Fruit fly (Drosophila melanogaster) whole organism, adult: ENCODE measurements around the gene mRpL32.

Source experiments
- CG11617 ChIP-seq: fragments of 200-800 bp; sonication (Bioruptor generic); optimal IDR thresholded peaks from 2 replicates; lab custom pipeline; 2017; ENCODE audit warnings: mild to moderate bottlenecking, missing biosample characterization, missing genetic modification reagents, missing genetic modification characterization
- CG12768 ChIP-seq: fragments of 200-800 bp; sonication (Bioruptor generic); optimal IDR thresholded peaks from 2 replicates; lab custom pipeline; 2017; ENCODE audit warnings: missing biosample characterization, missing genetic modification characterization, mild to moderate bottlenecking, moderate library complexity, missing genetic modification reagents
- CG14711 ChIP-seq: fragments of 200-800 bp; sonication (Bioruptor generic); optimal IDR thresholded peaks from 2 replicates; lab custom pipeline; 2018; ENCODE audit warnings: missing biosample characterization, mild to moderate bottlenecking, missing genetic modification characterization, moderate library complexity
- CG1620 ChIP-seq: fragments of 200-800 bp; sonication (Bioruptor generic); optimal IDR thresholded peaks from 2 replicates; lab custom pipeline; 2016; ENCODE audit warnings: missing biosample characterization, missing genetic modification characterization
- CG33017 ChIP-seq: fragments of 200-800 bp; sonication (Bioruptor generic); optimal IDR thresholded peaks from 2 replicates; lab custom pipeline; 2018; ENCODE audit warnings: missing biosample characterization, mild to moderate bottlenecking, missing genetic modification characterization, moderate library complexity
- CG5204 ChIP-seq: fragments of 200-800 bp; sonication (Bioruptor generic); optimal IDR thresholded peaks from 2 replicates; lab custom pipeline; 2016; ENCODE audit warnings: missing biosample characterization, missing genetic modification characterization
- CG7045 ChIP-seq: fragments of 200-800 bp; sonication (Bioruptor generic); optimal IDR thresholded peaks from 2 replicates; lab custom pipeline; 2017; ENCODE audit warnings: missing biosample characterization, mild to moderate bottlenecking, missing genetic modification characterization
- CG7101 ChIP-seq: fragments of 200-800 bp; sonication (Bioruptor generic); optimal IDR thresholded peaks from 2 replicates; lab custom pipeline; 2018; ENCODE audit warnings: missing biosample characterization, mild to moderate bottlenecking, missing genetic modification characterization, moderate library complexity
- Clk ChIP-seq: fragments of 200-800 bp; sonication (Bioruptor generic); optimal IDR thresholded peaks from 2 replicates; lab custom pipeline; 2017; ENCODE audit warnings: missing biosample characterization, missing genetic modification characterization
- Crg-1 ChIP-seq: fragments of 200-800 bp; sonication (Bioruptor generic); optimal IDR thresholded peaks from 2 replicates; lab custom pipeline; 2016; ENCODE audit warnings: missing biosample characterization, missing genetic modification characterization
- Hr96 ChIP-seq: fragments of 200-800 bp; sonication (Bioruptor generic); optimal IDR thresholded peaks from 2 replicates; lab custom pipeline; 2016; ENCODE audit warnings: missing biosample characterization, missing genetic modification characterization
- Mnt ChIP-seq: fragments of 200-800 bp; sonication (Bioruptor generic); optimal IDR thresholded peaks from 2 replicates; lab custom pipeline; 2016; ENCODE audit warnings: missing biosample characterization, mild to moderate bottlenecking, missing genetic modification characterization
- bab1 ChIP-seq: fragments of 200-800 bp; sonication (Bioruptor generic); optimal IDR thresholded peaks from 3 replicates; lab custom pipeline; 2019; ENCODE audit warnings: missing biosample characterization, mild to moderate bottlenecking, missing genetic modification characterization, moderate library complexity
- cic ChIP-seq: fragments of 200-800 bp; sonication (Bioruptor generic); optimal IDR thresholded peaks from 2 replicates; lab custom pipeline; 2017; ENCODE audit warnings: missing biosample characterization, mild to moderate bottlenecking, missing genetic modification characterization, moderate library complexity
- cnc ChIP-seq, 2 experiments: fragments of >200 bp; optimal IDR thresholded peaks; 2 replicates each; lab custom pipeline; 2017
- kay ChIP-seq: fragments of 200-800 bp; sonication (Bioruptor generic); peaks from one replicate; lab custom pipeline; 2016; ENCODE audit warnings: missing biosample characterization, missing genetic modification characterization, borderline replicate concordance
- ovo ChIP-seq: fragments of 200-800 bp; sonication (Bioruptor generic); optimal IDR thresholded peaks from 2 replicates; lab custom pipeline; 2016; ENCODE audit warnings: missing biosample characterization, missing genetic modification characterization
- pad ChIP-seq: fragments of 200-800 bp; sonication (Bioruptor generic); optimal IDR thresholded peaks from 3 replicates; lab custom pipeline; 2017; ENCODE audit warnings: missing biosample characterization, missing genetic modification characterization, mild to moderate bottlenecking, moderate library complexity, missing genetic modification reagents
- tj ChIP-seq: fragments of 200-800 bp; sonication (Bioruptor generic); optimal IDR thresholded peaks from 3 replicates; lab custom pipeline; 2017; ENCODE audit warnings: missing biosample characterization, mild to moderate bottlenecking, missing genetic modification characterization, moderate library complexity
- toe ChIP-seq: fragments of 200-800 bp; sonication (Bioruptor generic); optimal IDR thresholded peaks from 2 replicates; lab custom pipeline; 2016; ENCODE audit warnings: missing biosample characterization, missing genetic modification characterization

The mRpL32 gene

dm6 chr3R:31222890-31223569, 29.6 kb upstream of the mRpL32 start:
- TF ChIP-seq CG7045 (GFP tag; lab: Kevin White, UChicago) (no peak), pad (no peak)

- TF ChIP-seq cic (peak; percentile 72), Crg-1 (GFP tag; lab: Kevin White, UChicago) (no peak)
Measured at dm6 chr3R:31223971-31224860, 28.5 kb upstream of the mRpL32 start.

dm6 chr3R:31225043-31225681, 27.5 kb upstream of the mRpL32 start:
- TF ChIP-seq pad, result peak; percentile 2
- no peak for TF ChIP-seq CG5204 (GFP tag; lab: Kevin White, UChicago)
- peak; percentile 12 for TF ChIP-seq tj (GFP tag; lab: Kevin White, UChicago)
- TF ChIP-seq CG1620 (GFP tag; lab: Kevin White, UChicago), result no peak
- no peak for TF ChIP-seq toe (GFP tag; lab: Kevin White, UChicago)
- TF ChIP-seq bab1 (GFP tag; lab: Kevin White, UChicago), result no peak
- peak; percentile 64 for TF ChIP-seq CG11617 (GFP tag; lab: Kevin White, UChicago)
- no peak for TF ChIP-seq ovo (GFP tag; lab: Kevin White, UChicago)
- TF ChIP-seq cic, result no peak
- no peak for TF ChIP-seq cnc (optimal IDR thresholded peaks at IDR 0.05; lab: Kevin White, UChicago)
- peak; percentile 1 for TF ChIP-seq CG12768
- TF ChIP-seq Crg-1 (GFP tag; lab: Kevin White, UChicago), result peak; percentile 5
- no peak for TF ChIP-seq CG7045 (GFP tag; lab: Kevin White, UChicago)
- peak; percentile 8 for TF ChIP-seq Hr96
- TF ChIP-seq CG33017 (tag; lab: Kevin White, UChicago), result peak; percentile 53
- no peak for TF ChIP-seq kay (GFP tag; lab: Kevin White, UChicago)
- TF ChIP-seq CG7101, result peak; percentile 70
- no peak for TF ChIP-seq Clk (GFP tag; lab: Kevin White, UChicago)
- TF ChIP-seq Mnt (GFP tag; lab: Kevin White, UChicago), result peak; percentile 81
- TF ChIP-seq CG14711 (tag; lab: Kevin White, UChicago), result peak; percentile 34

DNA sequence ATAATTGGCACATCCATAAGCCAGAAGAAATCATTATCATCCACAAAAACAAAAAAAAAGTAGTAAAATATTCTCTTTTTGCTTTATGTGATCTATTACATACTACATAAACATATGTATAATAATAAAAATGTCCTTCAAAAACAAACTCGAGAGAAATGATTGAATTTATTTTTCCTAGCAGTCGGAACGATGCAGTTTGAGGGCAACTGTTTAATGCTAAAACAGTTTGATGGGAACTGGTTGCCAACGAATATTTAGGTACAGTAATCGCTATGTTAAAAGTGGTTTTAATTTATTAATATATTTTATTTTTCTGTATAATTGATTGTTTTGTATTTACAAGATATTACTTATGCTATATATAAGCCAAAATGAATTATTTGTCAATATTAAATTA, 21.5 kb upstream of the mRpL32 start:
- TF ChIP-seq pad, result no peak
- no peak for TF ChIP-seq Crg-1 (GFP tag; lab: Kevin White, UChicago)
- TF ChIP-seq CG1620 (GFP tag; lab: Kevin White, UChicago), result no peak
- no peak for TF ChIP-seq Hr96
- no peak for TF ChIP-seq tj (GFP tag; lab: Kevin White, UChicago)
- TF ChIP-seq toe (GFP tag; lab: Kevin White, UChicago), result no peak
- no peak for TF ChIP-seq CG7101
- no peak for TF ChIP-seq Clk (GFP tag; lab: Kevin White, UChicago)
- TF ChIP-seq CG5204 (GFP tag; lab: Kevin White, UChicago), result no peak

- TF ChIP-seq CG12768 (no peak), Mnt (GFP tag; lab: Kevin White, UChicago) (no peak), cnc (optimal IDR thresholded peaks at IDR 0.05; lab: Kevin White, UChicago) (no peak), CG7045 (GFP tag; lab: Kevin White, UChicago) (no peak), Crg-1 (GFP tag; lab: Kevin White, UChicago) (no peak), cic (no peak), kay (GFP tag; lab: Kevin White, UChicago) (no peak), Clk (GFP tag; lab: Kevin White, UChicago) (no peak), Hr96 (no peak), CG14711 (tag; lab: Kevin White, UChicago) (no peak), CG33017 (tag; lab: Kevin White, UChicago) (no peak), CG7101 (no peak), toe (GFP tag; lab: Kevin White, UChicago) (no peak), bab1 (GFP tag; lab: Kevin White, UChicago) (no peak), ovo (GFP tag; lab: Kevin White, UChicago) (no peak), CG5204 (GFP tag; lab: Kevin White, UChicago) (no peak), CG11617 (GFP tag; lab: Kevin White, UChicago) (no peak), tj (GFP tag; lab: Kevin White, UChicago) (no peak), CG1620 (GFP tag; lab: Kevin White, UChicago) (no peak)
Measured at dm6 chr3R:31232236-31232635, 20.4 kb upstream of the mRpL32 start, which contains the start of gene CG15563. Gene CG15563 (minus strand): TSS chr3R:31232336.

DNA sequence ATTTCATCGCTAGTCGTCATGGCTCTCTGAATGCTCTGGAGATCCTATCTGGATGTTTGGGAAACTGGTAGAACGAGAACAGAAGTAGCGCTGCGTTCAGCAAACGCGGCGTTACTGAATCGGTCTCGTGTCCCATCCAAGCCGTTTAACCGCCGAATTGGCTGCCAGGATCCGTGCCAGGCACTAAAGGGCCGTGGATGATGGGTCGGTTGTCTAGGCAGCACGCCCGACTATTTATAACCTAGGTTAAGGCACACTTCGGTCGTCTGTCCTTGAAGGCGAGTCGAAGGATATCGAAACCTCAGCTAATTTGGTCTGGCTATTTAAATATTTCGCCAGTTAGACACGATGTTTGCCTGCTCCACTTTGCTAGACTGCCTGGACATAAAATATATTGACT, 17.4 kb upstream of the mRpL32 start, which contains the start of gene CG15564:
Gene CG15564 (minus strand): TSS at position 101 of the 400 bp plus-strand sequence.
- TF ChIP-seq CG33017 (tag; lab: Kevin White, UChicago) (no peak), CG14711 (tag; lab: Kevin White, UChicago) (no peak), Hr96 (no peak), CG7101 (no peak), CG12768 (no peak), bab1 (GFP tag; lab: Kevin White, UChicago) (no peak), CG5204 (GFP tag; lab: Kevin White, UChicago) (no peak), tj (GFP tag; lab: Kevin White, UChicago) (no peak), pad (no peak), Mnt (GFP tag; lab: Kevin White, UChicago) (no peak), CG11617 (GFP tag; lab: Kevin White, UChicago) (no peak), CG7045 (GFP tag; lab: Kevin White, UChicago) (no peak), Clk (GFP tag; lab: Kevin White, UChicago) (no peak)
